Fruit fly (Drosophila melanogaster): ENCODE data around the gene Noc2.

Noc2 gene

DNA sequence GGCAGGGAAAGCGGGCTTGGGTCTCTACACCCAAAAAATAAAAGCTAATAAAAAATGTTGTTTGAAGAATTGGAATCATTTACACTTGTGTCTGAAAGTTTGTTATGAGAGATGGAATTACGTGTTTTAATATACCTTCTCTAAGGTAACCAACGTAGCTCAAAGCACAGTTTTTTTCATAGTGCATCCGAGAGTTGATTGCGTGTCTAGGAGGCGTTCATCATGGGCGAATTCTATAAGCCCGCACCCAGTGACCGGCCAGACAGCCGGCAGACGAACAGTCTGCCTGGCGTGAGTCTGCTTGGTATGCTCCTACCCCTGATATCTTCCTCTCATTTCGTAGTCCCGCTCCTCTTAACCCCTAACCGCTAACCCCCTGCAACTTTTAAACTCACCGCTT, 24.3 kb downstream of the Noc2 start:
- no peak for TF ChIP-seq CG10631 (GFP tag; optimal IDR thresholded peaks at IDR 0.05)
- TF ChIP-seq ss (GFP tag; optimal IDR thresholded peaks at IDR 0.05) = peak in 1 of 2 experiments; percentile 52

DNA sequence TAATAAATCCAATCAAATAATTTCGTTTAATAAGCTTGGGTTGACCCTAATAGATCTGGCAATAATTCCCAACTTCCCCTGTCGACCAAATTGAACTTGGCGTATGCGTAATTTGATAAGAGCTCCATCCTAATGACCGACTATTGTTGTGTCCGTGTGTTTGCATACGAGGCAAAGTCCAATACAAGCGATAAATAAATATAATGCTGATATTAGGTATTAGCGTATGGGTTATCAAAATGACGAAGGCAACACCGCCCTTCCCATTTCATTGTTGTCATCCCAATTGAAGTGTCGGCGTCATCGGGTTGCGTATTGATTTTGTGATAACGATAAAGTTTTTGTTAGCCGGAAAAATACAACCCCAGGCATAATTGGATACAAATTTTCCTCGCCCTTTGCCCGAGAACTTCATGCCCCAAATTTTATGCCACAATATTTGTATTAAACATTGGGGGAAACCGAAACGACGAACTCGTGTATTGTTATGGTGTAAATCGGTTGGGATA, 25.9 kb downstream of the Noc2 start:
- TF ChIP-seq fkh (GFP tag; optimal IDR thresholded peaks at IDR 0.05) (peak; percentile 50), Hr38 (GFP tag; optimal IDR thresholded peaks at IDR 0.05) (no peak)

DNA sequence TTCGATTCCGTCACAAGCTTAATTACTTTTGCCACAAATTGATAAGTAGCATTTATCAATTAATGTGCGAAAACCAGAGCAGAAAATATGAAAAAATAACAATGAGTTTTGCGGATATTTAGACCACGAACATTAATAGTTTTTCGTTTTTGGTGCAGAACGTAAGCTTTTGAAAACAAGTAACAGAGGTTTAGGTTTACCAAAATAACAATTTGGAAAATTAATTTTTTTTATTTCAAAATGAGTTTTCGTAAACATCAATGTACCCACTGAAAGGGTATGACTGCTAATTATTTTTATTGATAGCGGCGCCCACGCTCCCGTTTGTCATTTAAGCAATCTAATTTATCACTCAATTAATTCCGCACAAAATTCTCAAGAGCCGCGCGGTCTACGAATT, 31.9 kb downstream of the Noc2 start:
- TF ChIP-seq Ets96B (tag; optimal IDR thresholded peaks at IDR 0.05) = no peak
- no peak for TF ChIP-seq dac (GFP tag; optimal IDR thresholded peaks at IDR 0.05)
- no peak for TF ChIP-seq OdsH (GFP tag; optimal IDR thresholded peaks at IDR 0.05)
- TF ChIP-seq vri (GFP tag; optimal IDR thresholded peaks at IDR 0.05) = no peak
- TF ChIP-seq Sox102F (GFP tag; optimal IDR thresholded peaks at IDR 0.05) = no peak
- no peak for TF ChIP-seq CG6808 (GFP tag; optimal IDR thresholded peaks at IDR 0.05)

DNA sequence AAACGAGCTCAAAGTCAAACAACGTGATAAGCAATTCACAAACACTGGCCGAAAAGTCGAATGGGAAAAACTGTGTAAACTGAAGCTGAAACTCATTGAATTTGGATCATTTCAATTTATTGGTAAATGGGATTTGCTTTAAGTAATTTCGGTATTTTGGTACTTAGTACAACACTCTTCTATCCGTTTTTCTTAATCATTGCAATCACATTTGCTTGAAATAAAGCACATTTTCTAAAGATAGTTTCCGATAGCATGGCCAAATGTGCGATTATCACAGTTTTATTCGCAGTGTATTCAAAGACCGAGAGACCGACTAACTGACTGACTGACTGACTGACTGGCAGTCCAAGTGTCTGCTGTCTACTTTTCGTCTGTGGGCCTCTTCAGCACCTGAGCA, 33.1 kb downstream of the Noc2 start:
- TF ChIP-seq CG8632 (GFP tag; optimal IDR thresholded peaks at IDR 0.05) (no peak), Hr4 (GFP tag; optimal IDR thresholded peaks at IDR 0.05) (peak; percentile 53), Met (GFP tag; optimal IDR thresholded peaks at IDR 0.05) (peak; percentile 23), fkh (GFP tag; optimal IDR thresholded peaks at IDR 0.05) (peak; percentile 29), CG32006 (GFP tag; optimal IDR thresholded peaks at IDR 0.05) (peak; percentile 73), Hr39 (GFP tag; optimal IDR thresholded peaks at IDR 0.05) (peak; percentile 65), CG6792 (GFP tag; optimal IDR thresholded peaks at IDR 0.05) (no peak), pdm3 (GFP tag; optimal IDR thresholded peaks at IDR 0.05) (peak; percentile 34), CG11902 (GFP tag; optimal IDR thresholded peaks at IDR 0.05) (no peak), CG6808 (GFP tag; optimal IDR thresholded peaks at IDR 0.05) (no peak), esn (GFP tag; optimal IDR thresholded peaks at IDR 0.05) (peak; percentile 25), CG10669 (GFP tag; optimal IDR thresholded peaks at IDR 0.05) (no peak), CG3032 (tag; optimal IDR thresholded peaks at IDR 0.05) (peak; percentile 31), CG10631 (GFP tag; optimal IDR thresholded peaks at IDR 0.05) (peak; percentile 16), Smox (GFP tag; optimal IDR thresholded peaks at IDR 0.05) (peak; percentile 26), dac (GFP tag; optimal IDR thresholded peaks at IDR 0.05) (no peak), eg (GFP tag; IDR thresholded peaks at IDR 0.05) (0 out of 3 replicates have a peak, but pooled peaks have one; percentile 18), CG4318 (GFP tag; optimal IDR thresholded peaks at IDR 0.05) (peak; percentile 35), CG16779 (tag; optimal IDR thresholded peaks at IDR 0.05) (no peak), lz (GFP tag; optimal IDR thresholded peaks at IDR 0.05) (no peak), Hr38 (GFP tag; optimal IDR thresholded peaks at IDR 0.05) (no peak), Eip78C (GFP tag) (peak; percentile 75), Sox102F (GFP tag; optimal IDR thresholded peaks at IDR 0.05) (no peak), CG8319 (GFP tag; optimal IDR thresholded peaks at IDR 0.05) (no peak), CG15336 (GFP tag; IDR thresholded peaks at IDR 0.05) (peak; percentile 26; the same call in 1 of the 2 replicates), CG1621 (tag; optimal IDR thresholded peaks at IDR 0.05) (no peak), svp (GFP tag) (peak; percentile 19), cyc (GFP tag; optimal IDR thresholded peaks at IDR 0.05) (no peak), net (GFP tag; optimal IDR thresholded peaks at IDR 0.05) (peak; percentile 14), Ets21C (GFP tag; optimal IDR thresholded peaks at IDR 0.05) (no peak), CG6276 (GFP tag; optimal IDR thresholded peaks at IDR 0.05) (peak; percentile 18), fd85E (GFP tag; optimal IDR thresholded peaks at IDR 0.05) (no peak), Ets96B (tag; optimal IDR thresholded peaks at IDR 0.05) (peak; percentile 38), CG9139 (GFP tag; optimal IDR thresholded peaks at IDR 0.05) (no peak), Sox14 (GFP tag; optimal IDR thresholded peaks at IDR 0.05) (peak; percentile 18), CG7368 (GFP tag; optimal IDR thresholded peaks at IDR 0.05) (no peak), CG6854 (GFP tag; optimal IDR thresholded peaks at IDR 0.05) (no peak), CG3919 (GFP tag; optimal IDR thresholded peaks at IDR 0.05) (peak; percentile 37), CG6163 (GFP tag; IDR thresholded peaks at IDR 0.05) (no peak), topi (GFP tag; optimal IDR thresholded peaks at IDR 0.05) (peak; percentile 25), Lpt (GFP tag; optimal IDR thresholded peaks at IDR 0.05) (no peak), salr (GFP tag; optimal IDR thresholded peaks at IDR 0.05) (no peak), Gug (GFP tag; IDR thresholded peaks at IDR 0.05) (peak; percentile 30; the same call in 1 of the 2 replicates)

Measured in whole organism, prepupa.